Worm (Caenorhabditis elegans): ENCODE measurements around the gene exos-9.

- TF ChIP-seq fkh-10 (GFP tag; optimal IDR thresholded peaks at IDR 0.05) (no peak), egl-27 (tag; optimal IDR thresholded peaks at IDR 0.05) (no peak), efl-1 (optimal IDR thresholded peaks at IDR 0.05) (no peak), efl-1 (GFP tag; optimal IDR thresholded peaks at IDR 0.05 in 1 of 2) (no peak), hpl-2 (GFP tag; optimal IDR thresholded peaks at IDR 0.05) (no peak), rnt-1 (tag; optimal IDR thresholded peaks at IDR 0.05) (no peak), ama-1 (optimal IDR thresholded peaks at IDR 0.05) (no peak)
Observed at ce11 chrIII:7226607-7227006, 28.7 kb upstream of the exos-9 start, which contains the start of gene hsp-75.
